Worm (Caenorhabditis elegans) whole organism, L1 larva: Measurements from ENCODE around the gene ltah-1.2.
"Not testable (repeated sequence)": the region's sequence is repeated elsewhere in the genome, so short reads cannot be mapped to it uniquely, and the experiment has no call there.

ENCODE experiments used
- C16A3.4 ChIP-seq: fragments of 150-350 bp; optimal IDR thresholded peaks from 2 replicates; lab custom pipeline; 2014; ENCODE audit warnings: missing biosample characterization, missing genetic modification characterization
- ama-1 ChIP-seq: fragments of 150-350 bp; optimal IDR thresholded peaks from 2 replicates; lab custom pipeline; 2014
- ceh-8 ChIP-seq: fragments of 200-800 bp; sonication (Bioruptor generic); optimal IDR thresholded peaks from 2 replicates; lab custom pipeline; 2018; ENCODE audit warnings: mild to moderate bottlenecking, missing genetic modification characterization, moderate library complexity, missing compliant biosample characterization
- fkh-10 ChIP-seq: sonication (generic microtip); optimal IDR thresholded peaks from 2 replicates; lab custom pipeline; 2017; ENCODE audit warnings: missing biosample characterization, missing genetic modification reagents, missing genetic modification characterization
- fos-1 ChIP-seq: fragments of 150-350 bp; optimal IDR thresholded peaks from 2 replicates; lab custom pipeline; 2014; ENCODE audit warnings: missing biosample characterization, missing genetic modification characterization
- lin-13 ChIP-seq: fragments of 150-350 bp; optimal IDR thresholded peaks from 2 replicates; lab custom pipeline; 2014; ENCODE audit warnings: missing biosample characterization, missing genetic modification reagents, missing genetic modification characterization
- lin-39 ChIP-seq: fragments of 150-350 bp; optimal IDR thresholded peaks from 2 replicates; lab custom pipeline; 2014; ENCODE audit warnings: missing biosample characterization, missing genetic modification reagents, missing genetic modification characterization
- nhr-11 ChIP-seq: fragments of 150-350 bp; optimal IDR thresholded peaks from 2 replicates; lab custom pipeline; 2014; ENCODE audit warnings: missing biosample characterization, missing genetic modification characterization
- nhr-19 ChIP-seq: fragments of 200-800 bp; sonication (Bioruptor generic); conservative IDR thresholded peaks from 2 replicates; pipeline ENCODE4 v1.3.6; 2022; ENCODE audit warnings: missing genetic modification characterization, missing compliant biosample characterization
- nhr-237 ChIP-seq: fragments of 150-350 bp; optimal IDR thresholded peaks from 2 replicates; lab custom pipeline; 2014; ENCODE audit warnings: missing biosample characterization, missing genetic modification characterization
- nhr-84 ChIP-seq: sonication (generic microtip); optimal IDR thresholded peaks from 2 replicates; lab custom pipeline; 2017; ENCODE audit warnings: missing biosample characterization, missing genetic modification characterization
- pag-3 ChIP-seq: sonication (generic microtip); optimal IDR thresholded peaks from 2 replicates; lab custom pipeline; 2017; ENCODE audit warnings: missing genetic modification characterization, mild to moderate bottlenecking, missing compliant biosample characterization, antibody characterized with exemption, borderline replicate concordance; ENCODE audit not compliant: insufficient read depth
- sox-4 ChIP-seq: sonication (generic microtip); optimal IDR thresholded peaks from 2 replicates; lab custom pipeline; 2016; ENCODE audit warnings: missing genetic modification characterization, missing compliant biosample characterization
- unc-62 ChIP-seq: fragments of 150-350 bp; optimal IDR thresholded peaks from 2 replicates; lab custom pipeline; 2014; ENCODE audit warnings: missing biosample characterization, missing genetic modification reagents, missing genetic modification characterization

- TF ChIP-seq ceh-8; fkh-10 (GFP tag; lab: Kevin White, UChicago); lin-39 (tag; lab: Kevin White, UChicago); ama-1; fos-1 (tag; lab: Kevin White, UChicago); nhr-19 (GFP tag; lab: Robert Waterston, UW); sox-4; nhr-11 (tag; lab: Kevin White, UChicago); lin-13 (GFP tag; lab: Kevin White, UChicago); pag-3 (tag; lab: Kevin White, UChicago); unc-62 (GFP tag; lab: Kevin White, UChicago); nhr-84 (tag; lab: Kevin White, UChicago); C16A3.4 (tag; lab: Kevin White, UChicago); nhr-237: not testable (repeated sequence)
These were observed 30.1 kb downstream of the ltah-1.2 start, which contains the start of gene blos-7 for ce11 chrIV:3582806-3583205.
